Worm (Caenorhabditis elegans) whole organism, L2 larva: Measurements from ENCODE around the gene mbk-1.

ENCODE experiments used
- aly-2 ChIP-seq: fragments of 150-350 bp; optimal IDR thresholded peaks from 2 replicates; lab custom pipeline; 2014; ENCODE audit warnings: missing biosample characterization, missing genetic modification characterization
- ama-1 ChIP-seq: fragments of 150-350 bp; optimal IDR thresholded peaks from 2 replicates; lab custom pipeline; 2018; ENCODE audit warnings: inconsistent platforms
- lsy-2 ChIP-seq, 2 experiments: fragments of 150-350 bp in 1 of 2; sonication (generic microtip) in 1 of 2; optimal IDR thresholded peaks; 2 replicates each; lab custom pipeline; 2014 to 2017; ENCODE audit warnings: missing biosample characterization in 2 of 2, missing genetic modification characterization in 2 of 2
- mab-5 ChIP-seq: fragments of 150-350 bp; optimal IDR thresholded peaks from 2 replicates; lab custom pipeline; 2014; ENCODE audit warnings: missing biosample characterization, missing genetic modification characterization
- nhr-11 ChIP-seq: fragments of 150-350 bp; optimal IDR thresholded peaks from 2 replicates; lab custom pipeline; 2014; ENCODE audit warnings: missing biosample characterization, missing genetic modification characterization
- nhr-237 ChIP-seq: fragments of 150-350 bp; optimal IDR thresholded peaks from 2 replicates; lab custom pipeline; 2014; ENCODE audit warnings: missing biosample characterization, missing genetic modification characterization
- nhr-77 ChIP-seq: fragments of 150-350 bp; optimal IDR thresholded peaks from 2 replicates; lab custom pipeline; 2014; ENCODE audit warnings: missing biosample characterization, missing genetic modification characterization
- unc-55 ChIP-seq: fragments of 150-350 bp; sonication (generic microtip); optimal IDR thresholded peaks from 3 replicates; lab custom pipeline; 2014; ENCODE audit warnings: missing biosample characterization, missing genetic modification reagents, missing genetic modification characterization
- unc-62 ChIP-seq: fragments of 150-350 bp; optimal IDR thresholded peaks from 2 replicates; lab custom pipeline; 2014; ENCODE audit warnings: missing biosample characterization, missing genetic modification reagents, missing genetic modification characterization

DNA sequence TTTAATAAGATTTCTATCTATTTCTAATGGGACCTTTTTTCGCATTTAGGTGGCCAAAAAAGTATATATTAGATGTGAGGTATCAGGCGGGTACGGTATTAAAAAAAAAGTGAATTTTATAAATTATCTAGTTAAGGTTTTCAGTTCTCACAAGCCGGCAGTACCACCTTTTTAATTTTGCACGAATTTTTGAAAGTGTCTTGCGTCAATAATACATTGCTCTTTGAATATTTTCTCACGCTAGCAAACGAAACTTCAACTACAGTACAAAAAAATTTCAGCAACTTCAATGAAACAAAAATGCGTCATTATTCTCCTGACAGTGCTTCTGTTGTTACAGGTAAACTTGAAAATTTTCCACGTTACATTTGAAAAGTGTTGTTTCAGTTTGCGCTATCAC is 17.4 kb downstream of the mbk-1 start, which contains the start of gene F42D1.4:
- TF ChIP-seq ama-1 (lab: Kevin White, UChicago) = no peak
- TF ChIP-seq nhr-77 (tag; lab: Kevin White, UChicago) = no peak
- no peak for TF ChIP-seq unc-62
- TF ChIP-seq nhr-11 = no peak
- TF ChIP-seq nhr-237 = no peak
- no peak for TF ChIP-seq mab-5 (tag; lab: Kevin White, UChicago)
- TF ChIP-seq aly-2 (tag; lab: Kevin White, UChicago) = no peak
- TF ChIP-seq unc-55 (GFP tag; lab: Kevin White, UChicago) = no peak
- TF ChIP-seq lsy-2 (tag; optimal IDR thresholded peaks at IDR 0.05; lab: Kevin White, UChicago) = no peak
